Worm (Caenorhabditis elegans): ENCODE data around the gene K11H12.6.

DNA sequence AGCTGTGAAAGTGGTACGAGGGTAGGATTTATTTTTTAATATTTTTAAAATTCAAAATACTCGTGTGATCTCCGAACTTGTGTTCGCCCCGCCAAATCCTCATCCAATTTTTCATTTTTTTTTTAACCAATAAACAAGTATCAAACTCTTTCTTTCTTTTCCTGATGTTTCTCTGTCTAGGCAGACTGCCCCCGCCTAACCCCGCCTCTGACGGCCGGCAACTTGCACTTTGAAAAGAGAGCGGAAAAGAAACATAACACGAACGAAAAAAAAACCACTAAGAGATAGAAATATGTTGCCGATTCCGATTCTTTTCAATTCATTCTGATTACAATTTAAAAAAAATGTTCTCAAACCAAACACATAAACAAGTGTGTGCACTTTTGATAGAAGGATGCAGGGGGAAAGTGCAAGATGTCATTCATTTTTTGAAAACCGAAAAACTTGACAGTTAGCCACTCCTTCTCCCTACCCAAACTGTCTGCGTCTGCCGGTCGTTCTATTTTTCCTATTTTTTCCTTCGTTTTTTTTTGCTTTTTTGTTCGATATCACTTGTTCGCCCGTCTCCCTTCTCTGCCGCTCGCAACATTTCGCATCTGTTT, 41.0 kb upstream of the K11H12.6 start:
- TF ChIP-seq ceh-82 (tag; optimal IDR thresholded peaks at IDR 0.05) (no peak), ama-1 (optimal IDR thresholded peaks at IDR 0.05) (no peak), nhr-25 (tag; optimal IDR thresholded peaks at IDR 0.05) (no peak), fkh-10 (GFP tag; optimal IDR thresholded peaks at IDR 0.05) (no peak)
